Worm (Caenorhabditis elegans): ENCODE data around the gene Y54F10BM.12.

ce11 chrIII:2291139-2291538 is 38.3 kb downstream of the Y54F10BM.12 start, which contains the start of gene fbxa-219:
- TF ChIP-seq nhr-77 (tag; optimal IDR thresholded peaks at IDR 0.05), result no peak
- TF ChIP-seq madf-9 (GFP tag; conservative IDR thresholded peaks at IDR 0.05), result no peak
- TF ChIP-seq aly-2 (tag; optimal IDR thresholded peaks at IDR 0.05), result no peak
- TF ChIP-seq ztf-11 (tag; optimal IDR thresholded peaks at IDR 0.05), result no peak
- no peak for TF ChIP-seq Y5F2A.4 (GFP tag; optimal IDR thresholded peaks at IDR 0.05)
- TF ChIP-seq nhr-11 (tag; optimal IDR thresholded peaks at IDR 0.05), result no peak

Data from whole organism, L4 larva.